Fruit fly (Drosophila melanogaster) whole organism, prepupa: ENCODE data around the gene CG12589.
A peak's percentile ranks its signal among the peaks of the same experiment; 100 is the strongest.

ENCODE experiments used
- Blimp-1 ChIP-seq: fragments of 200-800 bp; sonication (Bioruptor generic); optimal IDR thresholded peaks from 3 replicates; lab custom pipeline; 2017; ENCODE audit warnings: missing biosample characterization, missing genetic modification characterization, mild to moderate bottlenecking, moderate library complexity, missing genetic modification reagents
- CG10631 ChIP-seq: fragments of 200-800 bp; sonication (Bioruptor generic); optimal IDR thresholded peaks from 2 replicates; lab custom pipeline; 2016; ENCODE audit warnings: missing biosample characterization, missing genetic modification characterization
- CG10669 ChIP-seq: fragments of 200-800 bp; sonication (Bioruptor generic); optimal IDR thresholded peaks from 3 replicates; lab custom pipeline; 2018; ENCODE audit warnings: missing biosample characterization, mild to moderate bottlenecking, missing genetic modification characterization, moderate library complexity
- CG11294 ChIP-seq: fragments of 200-800 bp; sonication (Bioruptor generic); IDR thresholded peaks from 2 replicates; pipeline ENCODE4 v1.3.6; 2022; ENCODE audit warnings: missing biosample characterization, missing genetic modification characterization
- CG11902 ChIP-seq: fragments of 200-800 bp; sonication (Bioruptor generic); optimal IDR thresholded peaks from 3 replicates; lab custom pipeline; 2016; ENCODE audit warnings: missing biosample characterization, missing genetic modification characterization
- CG15336 ChIP-seq: fragments of 200-800 bp; sonication (Bioruptor generic); IDR thresholded peaks from 2 replicates; pipeline ENCODE4 v1.3.6; 2022; ENCODE audit warnings: missing biosample characterization, missing genetic modification characterization
- CG1621 ChIP-seq: fragments of 200-800 bp; sonication (Bioruptor generic); optimal IDR thresholded peaks from 3 replicates; lab custom pipeline; 2018; ENCODE audit warnings: missing biosample characterization, mild to moderate bottlenecking, missing genetic modification characterization
- CG16779 ChIP-seq: fragments of 200-800 bp; sonication (Bioruptor generic); optimal IDR thresholded peaks from 3 replicates; lab custom pipeline; 2017; ENCODE audit warnings: missing biosample characterization, mild to moderate bottlenecking, missing genetic modification characterization
- CG3032 ChIP-seq: fragments of 200-800 bp; optimal IDR thresholded peaks from 2 replicates; lab custom pipeline; 2019; ENCODE audit warnings: missing biosample characterization, mild to moderate bottlenecking, missing genetic modification characterization, moderate library complexity
- CG31627 ChIP-seq: fragments of 200-800 bp; sonication (Bioruptor generic); optimal IDR thresholded peaks from 3 replicates; lab custom pipeline; 2016; ENCODE audit warnings: missing biosample characterization, missing genetic modification characterization
- CG32006 ChIP-seq: fragments of 200-800 bp; sonication (Bioruptor generic); optimal IDR thresholded peaks from 3 replicates; lab custom pipeline; 2017; ENCODE audit warnings: missing biosample characterization, mild to moderate bottlenecking, missing genetic modification characterization
- CG34406 ChIP-seq: fragments of 200-800 bp; sonication (Bioruptor generic); optimal IDR thresholded peaks from 3 replicates; lab custom pipeline; 2016; ENCODE audit warnings: missing biosample characterization, missing genetic modification characterization
- CG3919 ChIP-seq: fragments of 200-800 bp; sonication (Bioruptor generic); optimal IDR thresholded peaks from 3 replicates; lab custom pipeline; 2016; ENCODE audit warnings: missing biosample characterization, missing genetic modification characterization
- CG4318 ChIP-seq: fragments of 200-800 bp; sonication (Bioruptor generic); optimal IDR thresholded peaks from 3 replicates; lab custom pipeline; 2017; ENCODE audit warnings: missing biosample characterization, mild to moderate bottlenecking, missing genetic modification characterization
- CG6163 ChIP-seq: fragments of 200-800 bp; sonication (Bioruptor generic); IDR thresholded peaks from 3 replicates; pipeline ENCODE4 v1.3.6; 2022; ENCODE audit warnings: missing biosample characterization, missing genetic modification characterization
- CG6792 ChIP-seq: fragments of 200-800 bp; sonication (Bioruptor generic); optimal IDR thresholded peaks from 3 replicates; lab custom pipeline; 2016; ENCODE audit warnings: missing biosample characterization, missing genetic modification characterization
- CG6808 ChIP-seq: fragments of 200-800 bp; sonication (Bioruptor generic); optimal IDR thresholded peaks from 3 replicates; lab custom pipeline; 2017; ENCODE audit warnings: missing biosample characterization, missing genetic modification characterization, mild to moderate bottlenecking, moderate library complexity, missing genetic modification reagents
- CG8119 ChIP-seq: fragments of 200-800 bp; sonication (Bioruptor generic); IDR thresholded peaks from 3 replicates; pipeline ENCODE4 v1.3.6; 2022; ENCODE audit warnings: missing biosample characterization, missing genetic modification characterization
- CG8319 ChIP-seq: fragments of 200-800 bp; sonication (Bioruptor generic); optimal IDR thresholded peaks from 3 replicates; lab custom pipeline; 2016; ENCODE audit warnings: missing biosample characterization, missing genetic modification characterization
- CG8632 ChIP-seq: fragments of 200-800 bp; sonication (Bioruptor generic); optimal IDR thresholded peaks from 3 replicates; lab custom pipeline; 2016; ENCODE audit warnings: missing biosample characterization, missing genetic modification characterization
- CG9139 ChIP-seq: fragments of 200-800 bp; sonication (Bioruptor generic); optimal IDR thresholded peaks from 3 replicates; lab custom pipeline; 2017; ENCODE audit warnings: missing biosample characterization, mild to moderate bottlenecking, missing genetic modification characterization
- Eip75B ChIP-seq: fragments of 200-800 bp; sonication (Bioruptor generic); optimal IDR thresholded peaks from 3 replicates; lab custom pipeline; 2016; ENCODE audit warnings: missing biosample characterization, missing genetic modification characterization
- Eip78C ChIP-seq: fragments of 200-800 bp; sonication (Bioruptor generic); peaks from one replicate; lab custom pipeline; 2016; ENCODE audit warnings: missing biosample characterization, missing genetic modification characterization
- Ets21C ChIP-seq: fragments of 200-800 bp; sonication (Bioruptor generic); optimal IDR thresholded peaks from 3 replicates; lab custom pipeline; 2016; ENCODE audit warnings: missing biosample characterization, missing genetic modification characterization
- Ets96B ChIP-seq: fragments of 200-800 bp; optimal IDR thresholded peaks from 2 replicates; lab custom pipeline; 2019; ENCODE audit warnings: missing biosample characterization, mild to moderate bottlenecking, missing genetic modification characterization, moderate library complexity
- Gug ChIP-seq: fragments of 200-800 bp; sonication (Bioruptor generic); IDR thresholded peaks from 2 replicates; pipeline ENCODE4 v1.3.6; 2022; ENCODE audit warnings: missing biosample characterization, missing genetic modification characterization
- Hr38 ChIP-seq: sonication (Bioruptor generic); optimal IDR thresholded peaks from 2 replicates; lab custom pipeline; 2016; ENCODE audit warnings: missing biosample characterization, missing genetic modification characterization
- Hr39 ChIP-seq: fragments of 200-800 bp; sonication (Bioruptor generic); optimal IDR thresholded peaks from 2 replicates; lab custom pipeline; 2016; ENCODE audit warnings: missing biosample characterization, missing genetic modification characterization
- Hr4 ChIP-seq: fragments of 200-800 bp; sonication (Bioruptor generic); optimal IDR thresholded peaks from 3 replicates; lab custom pipeline; 2016; ENCODE audit warnings: missing biosample characterization, missing genetic modification characterization
- Lpt ChIP-seq: fragments of 200-800 bp; sonication (Bioruptor generic); optimal IDR thresholded peaks from 3 replicates; lab custom pipeline; 2016; ENCODE audit warnings: missing biosample characterization, missing genetic modification characterization
- Smox ChIP-seq: fragments of 200-800 bp; sonication (Bioruptor generic); optimal IDR thresholded peaks from 3 replicates; lab custom pipeline; 2016; ENCODE audit warnings: missing biosample characterization, missing genetic modification characterization
- Sox102F ChIP-seq: fragments of 200-800 bp; sonication (Bioruptor generic); optimal IDR thresholded peaks from 2 replicates; lab custom pipeline; 2016; ENCODE audit warnings: missing biosample characterization, mild to moderate bottlenecking, missing genetic modification characterization
- Sox14 ChIP-seq: fragments of 200-800 bp; sonication (Bioruptor generic); optimal IDR thresholded peaks from 3 replicates; lab custom pipeline; 2016; ENCODE audit warnings: missing biosample characterization, missing genetic modification characterization
- achi ChIP-seq: fragments of 200-800 bp; sonication (Bioruptor generic); optimal IDR thresholded peaks from 3 replicates; lab custom pipeline; 2016; ENCODE audit warnings: missing biosample characterization, missing genetic modification characterization
- dac ChIP-seq: fragments of 200-800 bp; sonication (Bioruptor generic); optimal IDR thresholded peaks from 2 replicates; lab custom pipeline; 2017; ENCODE audit warnings: missing biosample characterization, mild to moderate bottlenecking, missing genetic modification characterization
- dsx ChIP-seq: fragments of 200-800 bp; optimal IDR thresholded peaks from 3 replicates; lab custom pipeline; 2019; ENCODE audit warnings: missing biosample characterization, mild to moderate bottlenecking, missing genetic modification characterization, moderate library complexity; ENCODE audit not compliant: poor library complexity, severe bottlenecking
- eg ChIP-seq: fragments of 200-800 bp; sonication (Bioruptor generic); IDR thresholded peaks from 3 replicates; pipeline ENCODE4 v1.3.6; 2022; ENCODE audit warnings: missing biosample characterization, missing genetic modification characterization
- esn ChIP-seq: fragments of 200-800 bp; sonication (Bioruptor generic); optimal IDR thresholded peaks from 2 replicates; lab custom pipeline; 2016; ENCODE audit warnings: missing biosample characterization, mild to moderate bottlenecking, missing genetic modification characterization, moderate library complexity
- fd59A ChIP-seq: fragments of 200-800 bp; sonication (Bioruptor generic); optimal IDR thresholded peaks from 2 replicates; lab custom pipeline; 2017; ENCODE audit warnings: missing biosample characterization, mild to moderate bottlenecking, missing genetic modification characterization, missing genetic modification reagents
- fd85E ChIP-seq: fragments of 200-800 bp; sonication (Bioruptor generic); optimal IDR thresholded peaks from 3 replicates; lab custom pipeline; 2016; ENCODE audit warnings: missing biosample characterization, missing genetic modification characterization
- fkh ChIP-seq: fragments of 200-800 bp; sonication (Bioruptor generic); optimal IDR thresholded peaks from 3 replicates; lab custom pipeline; 2017; ENCODE audit warnings: missing biosample characterization, mild to moderate bottlenecking, missing genetic modification characterization, moderate library complexity
- pdm3 ChIP-seq: fragments of 200-800 bp; sonication (Bioruptor generic); optimal IDR thresholded peaks from 3 replicates; lab custom pipeline; 2016; ENCODE audit warnings: missing biosample characterization, missing genetic modification characterization
- spab ChIP-seq: fragments of 200-800 bp; sonication (Bioruptor generic); optimal IDR thresholded peaks from 2 replicates; lab custom pipeline; 2017; ENCODE audit warnings: missing biosample characterization, mild to moderate bottlenecking, missing genetic modification characterization, missing genetic modification reagents
- ss ChIP-seq, 2 experiments: fragments of 200-800 bp; sonication (Bioruptor generic); optimal IDR thresholded peaks; 2 replicates in 1 of 2; 3 replicates in 1 of 2; lab custom pipeline; 2017 to 2018; ENCODE audit warnings: mild to moderate bottlenecking in 2 of 2, missing biosample characterization in 2 of 2, missing genetic modification characterization in 2 of 2, moderate library complexity in 1 of 2
- svp ChIP-seq: fragments of 200-800 bp; sonication (Bioruptor generic); peaks from one replicate; lab custom pipeline; 2016; ENCODE audit warnings: missing biosample characterization, missing genetic modification characterization
- topi ChIP-seq: fragments of 200-800 bp; sonication (Bioruptor generic); optimal IDR thresholded peaks from 3 replicates; lab custom pipeline; 2016; ENCODE audit warnings: missing biosample characterization, missing genetic modification characterization
- vri ChIP-seq: fragments of 200-800 bp; sonication (Bioruptor generic); optimal IDR thresholded peaks from 3 replicates; lab custom pipeline; 2016; ENCODE audit warnings: missing biosample characterization, mild to moderate bottlenecking, missing genetic modification characterization

The CG12589 gene

DNA sequence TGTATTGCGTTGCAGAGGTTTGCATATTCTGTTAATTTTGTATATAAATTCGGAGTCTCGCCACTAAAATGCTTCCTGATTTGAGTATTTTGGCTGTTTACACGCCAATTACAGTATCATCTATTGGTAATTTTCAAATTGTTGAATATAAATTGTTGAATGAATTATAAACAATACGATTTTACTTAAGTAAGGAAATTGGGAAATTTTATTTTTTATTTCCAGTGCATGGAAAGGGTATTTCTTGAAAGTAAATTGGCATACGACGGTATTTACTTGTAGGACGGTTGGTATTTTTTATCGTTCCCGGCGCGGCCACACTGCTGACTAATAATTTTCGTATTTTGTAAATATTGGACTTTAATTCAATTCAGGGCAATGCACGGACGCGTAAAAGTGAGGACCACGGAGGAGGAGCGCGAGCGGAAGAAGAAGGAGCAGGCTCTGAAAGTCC is 11.0 kb downstream of the CG12589 start, which contains the start of gene RabGGTa (continued):
- TF ChIP-seq CG10669 (peak; percentile 69), CG34406 (GFP tag; lab: Kevin White, UChicago) (peak; percentile 65), Smox (GFP tag; lab: Kevin White, UChicago) (peak; percentile 73), eg (peak; percentile 76), Sox14 (GFP tag; lab: Kevin White, UChicago) (peak; percentile 73), dac (peak; percentile 24), Lpt (peak; percentile 46), CG9139 (GFP tag; lab: Kevin White, UChicago) (no peak), CG8319 (GFP tag; lab: Kevin White, UChicago) (no peak), fkh (GFP tag; lab: Kevin White, UChicago) (peak; percentile 81), Eip75B (GFP tag; lab: Kevin White, UChicago) (peak; percentile 68), CG3919 (GFP tag; lab: Kevin White, UChicago) (peak; percentile 56), CG6163 (peak; percentile 73), dsx (GFP tag; lab: Kevin White, UChicago) (peak; percentile 37), Hr39 (GFP tag; lab: Kevin White, UChicago) (peak; percentile 73), Eip78C (GFP tag; lab: Kevin White, UChicago) (peak; percentile 88), vri (GFP tag; lab: Kevin White, UChicago) (peak; percentile 8), CG8119 (GFP tag; lab: Robert Waterston, UW) (peak; percentile 78), CG31627 (GFP tag; lab: Kevin White, UChicago) (peak; percentile 67), CG3032 (peak; percentile 74), CG11902 (GFP tag; lab: Kevin White, UChicago) (peak; percentile 25)

DNA sequence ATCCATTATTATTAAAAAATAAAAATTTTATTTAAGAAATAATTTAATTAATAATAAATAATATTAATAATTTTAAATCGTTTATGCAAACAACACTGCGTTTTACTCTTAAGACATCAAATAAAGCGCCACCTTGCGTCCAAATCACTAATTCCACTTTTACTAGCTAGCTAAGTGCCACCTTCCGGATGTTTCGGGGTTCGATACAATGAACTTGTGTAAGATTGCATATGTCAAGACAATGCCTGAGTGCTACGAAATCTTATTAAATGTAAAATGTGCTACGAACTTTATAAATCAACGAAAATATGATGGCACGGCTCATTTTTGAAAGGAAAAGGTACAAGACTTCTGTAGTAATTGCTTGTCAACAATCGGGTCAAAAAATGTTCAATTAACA is 11.9 kb downstream of the CG12589 start:
- TF ChIP-seq CG34406 (GFP tag; lab: Kevin White, UChicago) (no peak), Hr39 (GFP tag; lab: Kevin White, UChicago) (peak; percentile 67), CG16779 (tag; lab: Kevin White, UChicago) (no peak), Sox14 (GFP tag; lab: Kevin White, UChicago) (peak; percentile 17), topi (GFP tag; lab: Kevin White, UChicago) (peak; percentile 12), Blimp-1 (GFP tag; lab: Kevin White, UChicago) (peak; percentile 16), svp (GFP tag; lab: Kevin White, UChicago) (peak; percentile 46), CG4318 (GFP tag; lab: Kevin White, UChicago) (no peak), Gug (GFP tag; lab: Robert Waterston, UW) (no peak), vri (GFP tag; lab: Kevin White, UChicago) (no peak), CG10669 (no peak), CG15336 (GFP tag; lab: Robert Waterston, UW) (no peak), Sox102F (GFP tag; lab: Kevin White, UChicago) (no peak), esn (GFP tag; lab: Kevin White, UChicago) (peak; percentile 34), fd85E (GFP tag; lab: Kevin White, UChicago) (no peak), eg (no peak), CG1621 (tag; lab: Kevin White, UChicago) (no peak), CG32006 (GFP tag; lab: Kevin White, UChicago) (no peak), ss (GFP tag; optimal IDR thresholded peaks at IDR 0.05; lab: Kevin White, UChicago) (no peak), CG8632 (GFP tag; lab: Kevin White, UChicago) (no peak), spab (GFP tag; lab: Kevin White, UChicago) (no peak), Lpt (no peak), CG9139 (GFP tag; lab: Kevin White, UChicago) (no peak), CG11294 (GFP tag; lab: Robert Waterston, UW) (no peak), CG10631 (peak; percentile 60), CG6792 (no peak), Smox (GFP tag; lab: Kevin White, UChicago) (no peak), CG3032 (peak; percentile 24), CG6163 (no peak; the same call in 2 of the 3 replicates), Hr38 (no peak), dsx (GFP tag; lab: Kevin White, UChicago) (peak; percentile 10), CG8319 (GFP tag; lab: Kevin White, UChicago) (no peak), dac (no peak), Ets21C (peak; percentile 35), Ets96B (no peak), CG6808 (GFP tag; lab: Kevin White, UChicago) (no peak), pdm3 (GFP tag; lab: Kevin White, UChicago) (peak; percentile 19), CG11902 (GFP tag; lab: Kevin White, UChicago) (peak; percentile 59), achi (GFP tag; lab: Kevin White, UChicago) (no peak), fd59A (no peak), Hr4 (GFP tag; lab: Kevin White, UChicago) (no peak), fkh (GFP tag; lab: Kevin White, UChicago) (peak; percentile 57)
